Worm (Caenorhabditis elegans) whole organism, L2 larva: Measurements from ENCODE around the gene ace-3.

ENCODE experiments used
- C34F6.9 ChIP-seq: fragments of 150-350 bp; optimal IDR thresholded peaks from 2 replicates; lab custom pipeline; 2014; ENCODE audit warnings: missing biosample characterization, missing genetic modification characterization
- F13H6.1 ChIP-seq: sonication (generic microtip); optimal IDR thresholded peaks from 2 replicates; lab custom pipeline; 2016; ENCODE audit warnings: missing genetic modification characterization, missing compliant biosample characterization
- R02D3.7 ChIP-seq: fragments of 150-350 bp; optimal IDR thresholded peaks from 2 replicates; lab custom pipeline; 2014; ENCODE audit warnings: missing biosample characterization, missing genetic modification characterization
- Y55F3AM.14 ChIP-seq: fragments of 200-800 bp; sonication (Bioruptor generic); optimal IDR thresholded peaks from 2 replicates; lab custom pipeline; 2018; ENCODE audit warnings: mild to moderate bottlenecking, missing genetic modification characterization, missing compliant biosample characterization
- ZK546.5 ChIP-seq: sonication (generic microtip); optimal IDR thresholded peaks from 2 replicates; lab custom pipeline; 2017; ENCODE audit warnings: missing biosample characterization, missing genetic modification characterization
- alr-1 ChIP-seq: fragments of 150-350 bp; optimal IDR thresholded peaks from 2 replicates; lab custom pipeline; 2014; ENCODE audit warnings: missing biosample characterization, missing genetic modification characterization
- aly-2 ChIP-seq: fragments of 150-350 bp; optimal IDR thresholded peaks from 2 replicates; lab custom pipeline; 2014; ENCODE audit warnings: missing biosample characterization, missing genetic modification characterization
- ama-1 ChIP-seq: fragments of 150-350 bp; optimal IDR thresholded peaks from 2 replicates; lab custom pipeline; 2018; ENCODE audit warnings: inconsistent platforms
- blmp-1 ChIP-seq: sonication (generic microtip); optimal IDR thresholded peaks from 2 replicates; lab custom pipeline; 2017; ENCODE audit warnings: missing genetic modification characterization, mild to moderate bottlenecking, missing compliant biosample characterization, antibody characterized with exemption, moderate library complexity; ENCODE audit not compliant: insufficient read depth
- ceh-16 ChIP-seq: fragments of 150-350 bp; optimal IDR thresholded peaks from 2 replicates; lab custom pipeline; 2014; ENCODE audit warnings: missing biosample characterization, missing genetic modification characterization
- ceh-82 ChIP-seq: fragments of 150-350 bp; optimal IDR thresholded peaks from 2 replicates; lab custom pipeline; 2014; ENCODE audit warnings: missing biosample characterization, missing genetic modification characterization
- crh-2 ChIP-seq: sonication (generic microtip); optimal IDR thresholded peaks from 2 replicates; lab custom pipeline; 2017; ENCODE audit warnings: missing biosample characterization, missing genetic modification characterization
- dmd-4 ChIP-seq: sonication (generic microtip); optimal IDR thresholded peaks from 2 replicates; lab custom pipeline; 2017; ENCODE audit warnings: missing biosample characterization, missing genetic modification characterization
- egl-27 ChIP-seq: sonication (generic microtip); optimal IDR thresholded peaks from 3 replicates; lab custom pipeline; 2017; ENCODE audit warnings: missing biosample characterization, missing genetic modification reagents, missing genetic modification characterization
- elt-1 ChIP-seq: fragments of 150-350 bp; optimal IDR thresholded peaks from 2 replicates; lab custom pipeline; 2014; ENCODE audit warnings: missing biosample characterization, missing genetic modification characterization
- fos-1 ChIP-seq: fragments of 150-350 bp; optimal IDR thresholded peaks from 2 replicates; lab custom pipeline; 2014; ENCODE audit warnings: missing biosample characterization, missing genetic modification characterization
- gmeb-1 ChIP-seq: fragments of 150-350 bp; optimal IDR thresholded peaks from 2 replicates; lab custom pipeline; 2014; ENCODE audit warnings: missing biosample characterization, missing genetic modification characterization
- lin-13 ChIP-seq: fragments of 150-350 bp; optimal IDR thresholded peaks from 2 replicates; lab custom pipeline; 2014; ENCODE audit warnings: missing biosample characterization, missing genetic modification reagents, missing genetic modification characterization
- lin-39 ChIP-seq: fragments of 150-350 bp; optimal IDR thresholded peaks from 2 replicates; lab custom pipeline; 2014; ENCODE audit warnings: missing biosample characterization, missing genetic modification reagents, missing genetic modification characterization
- lsy-2 ChIP-seq, 2 experiments: fragments of 150-350 bp in 1 of 2; sonication (generic microtip) in 1 of 2; optimal IDR thresholded peaks; 2 replicates each; lab custom pipeline; 2014 to 2017; ENCODE audit warnings: missing biosample characterization in 2 of 2, missing genetic modification characterization in 2 of 2
- mab-5 ChIP-seq: fragments of 150-350 bp; optimal IDR thresholded peaks from 2 replicates; lab custom pipeline; 2014; ENCODE audit warnings: missing biosample characterization, missing genetic modification characterization
- mbf-1 ChIP-seq: sonication (generic microtip); optimal IDR thresholded peaks from 2 replicates; lab custom pipeline; 2017; ENCODE audit warnings: missing biosample characterization, missing genetic modification characterization
- mdl-1 ChIP-seq, 2 experiments: fragments of 150-350 bp in 1 of 2; sonication (generic microtip) in 1 of 2; optimal IDR thresholded peaks; 2 replicates each; lab custom pipeline; 2017; ENCODE audit warnings: missing biosample characterization in 2 of 2, missing genetic modification characterization in 2 of 2
- nhr-10 ChIP-seq: sonication (generic microtip); optimal IDR thresholded peaks from 2 replicates; lab custom pipeline; 2017; ENCODE audit warnings: missing biosample characterization, missing genetic modification characterization
- nhr-11 ChIP-seq: fragments of 150-350 bp; optimal IDR thresholded peaks from 2 replicates; lab custom pipeline; 2014; ENCODE audit warnings: missing biosample characterization, missing genetic modification characterization
- nhr-12 ChIP-seq: fragments of 150-350 bp; optimal IDR thresholded peaks from 2 replicates; lab custom pipeline; 2014; ENCODE audit warnings: missing biosample characterization, missing genetic modification characterization
- nhr-129 ChIP-seq: fragments of 150-350 bp; optimal IDR thresholded peaks from 2 replicates; lab custom pipeline; 2014; ENCODE audit warnings: missing biosample characterization, missing genetic modification characterization
- nhr-21 ChIP-seq: fragments of 150-350 bp; optimal IDR thresholded peaks from 2 replicates; lab custom pipeline; 2014; ENCODE audit warnings: missing biosample characterization, missing genetic modification characterization
- nhr-237 ChIP-seq: fragments of 150-350 bp; optimal IDR thresholded peaks from 2 replicates; lab custom pipeline; 2014; ENCODE audit warnings: missing biosample characterization, missing genetic modification characterization
- nhr-25 ChIP-seq: fragments of 150-350 bp; sonication (generic microtip); optimal IDR thresholded peaks from 3 replicates; lab custom pipeline; 2014; ENCODE audit warnings: missing biosample characterization, missing genetic modification characterization
- nhr-77 ChIP-seq: fragments of 150-350 bp; optimal IDR thresholded peaks from 2 replicates; lab custom pipeline; 2014; ENCODE audit warnings: missing biosample characterization, missing genetic modification characterization
- peb-1 ChIP-seq: fragments of 150-350 bp; optimal IDR thresholded peaks from 2 replicates; lab custom pipeline; 2014; ENCODE audit warnings: missing biosample characterization, missing genetic modification characterization
- sem-4 ChIP-seq: fragments of 150-350 bp; optimal IDR thresholded peaks from 2 replicates; lab custom pipeline; 2014; ENCODE audit warnings: missing biosample characterization, missing genetic modification reagents, missing genetic modification characterization
- skn-1 ChIP-seq: sonication (generic microtip); optimal IDR thresholded peaks from 2 replicates; lab custom pipeline; 2017; ENCODE audit warnings: missing biosample characterization, missing genetic modification characterization
- sma-9 ChIP-seq, 2 experiments: fragments of 150-350 bp in 1 of 2; sonication (generic microtip) in 1 of 2; optimal IDR thresholded peaks; 2 replicates each; lab custom pipeline; 2014 to 2016; ENCODE audit warnings: missing genetic modification characterization in 2 of 2, mild to moderate bottlenecking in 1 of 2, missing biosample characterization in 1 of 2, missing compliant biosample characterization in 1 of 2, missing genetic modification reagents in 1 of 2, moderate library complexity in 1 of 2
- snpc-4 ChIP-seq: fragments of 150-350 bp; optimal IDR thresholded peaks from 2 replicates; lab custom pipeline; 2014; ENCODE audit warnings: missing biosample characterization, missing genetic modification characterization
- unc-39 ChIP-seq: fragments of 150-350 bp; optimal IDR thresholded peaks from 2 replicates; lab custom pipeline; 2014; ENCODE audit warnings: missing biosample characterization, missing genetic modification characterization
- unc-55 ChIP-seq: fragments of 150-350 bp; sonication (generic microtip); optimal IDR thresholded peaks from 3 replicates; lab custom pipeline; 2014; ENCODE audit warnings: missing biosample characterization, missing genetic modification reagents, missing genetic modification characterization
- unc-62 ChIP-seq: fragments of 150-350 bp; optimal IDR thresholded peaks from 2 replicates; lab custom pipeline; 2014; ENCODE audit warnings: missing biosample characterization, missing genetic modification reagents, missing genetic modification characterization
- zag-1 ChIP-seq: fragments of 150-350 bp; optimal IDR thresholded peaks from 2 replicates; lab custom pipeline; 2014; ENCODE audit warnings: missing biosample characterization, missing genetic modification characterization
- ztf-1 ChIP-seq: fragments of 200-800 bp; sonication (Bioruptor generic); conservative IDR thresholded peaks from 2 replicates; pipeline ENCODE4 v1.3.6; 2022; ENCODE audit warnings: missing genetic modification characterization, missing compliant biosample characterization
- ztf-11 ChIP-seq: sonication (generic microtip); optimal IDR thresholded peaks from 2 replicates; lab custom pipeline; 2017; ENCODE audit warnings: missing biosample characterization, missing genetic modification characterization
- ztf-4 ChIP-seq: fragments of 150-350 bp; optimal IDR thresholded peaks from 2 replicates; lab custom pipeline; 2014; ENCODE audit warnings: missing biosample characterization, missing genetic modification characterization

Gene ace-3

DNA sequence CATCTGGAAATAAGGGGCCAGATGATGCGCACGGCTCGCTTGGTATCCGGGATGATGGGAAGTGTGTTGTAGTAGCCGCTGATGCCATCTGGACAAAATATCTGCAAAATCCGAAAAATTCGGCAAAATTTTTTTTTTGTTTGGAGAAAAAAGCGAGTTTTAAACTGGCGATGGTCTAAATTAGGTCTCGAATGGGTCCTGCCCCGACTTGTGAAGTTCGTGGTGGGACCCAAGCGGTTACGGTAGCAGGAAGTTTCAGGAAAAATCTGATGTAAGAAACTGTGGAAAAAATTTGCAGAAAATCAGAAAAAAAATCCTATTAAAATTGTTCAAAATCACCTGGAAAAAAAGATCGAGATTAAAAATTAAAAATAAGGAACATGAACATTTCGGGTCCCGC, 38.1 kb downstream of the ace-3 start, which contains the start of gene jmjd-2:
Gene jmjd-2, minus strand, starts transcription at position 101 of the 400 bp plus-strand sequence.
- no peak for TF ChIP-seq nhr-25 (tag; lab: Kevin White, UChicago)
- TF ChIP-seq ceh-82, result no peak
- no peak for TF ChIP-seq mab-5
- no peak for TF ChIP-seq nhr-129 (tag; lab: Kevin White, UChicago)
- TF ChIP-seq dmd-4 (tag; lab: Kevin White, UChicago), result no peak
- no peak for TF ChIP-seq mbf-1
- no peak for TF ChIP-seq nhr-237 (tag; lab: Kevin White, UChicago)
- no peak for TF ChIP-seq ztf-11
- TF ChIP-seq nhr-12 (tag; lab: Kevin White, UChicago), result no peak
- no peak for TF ChIP-seq ama-1 (lab: Kevin White, UChicago)

DNA sequence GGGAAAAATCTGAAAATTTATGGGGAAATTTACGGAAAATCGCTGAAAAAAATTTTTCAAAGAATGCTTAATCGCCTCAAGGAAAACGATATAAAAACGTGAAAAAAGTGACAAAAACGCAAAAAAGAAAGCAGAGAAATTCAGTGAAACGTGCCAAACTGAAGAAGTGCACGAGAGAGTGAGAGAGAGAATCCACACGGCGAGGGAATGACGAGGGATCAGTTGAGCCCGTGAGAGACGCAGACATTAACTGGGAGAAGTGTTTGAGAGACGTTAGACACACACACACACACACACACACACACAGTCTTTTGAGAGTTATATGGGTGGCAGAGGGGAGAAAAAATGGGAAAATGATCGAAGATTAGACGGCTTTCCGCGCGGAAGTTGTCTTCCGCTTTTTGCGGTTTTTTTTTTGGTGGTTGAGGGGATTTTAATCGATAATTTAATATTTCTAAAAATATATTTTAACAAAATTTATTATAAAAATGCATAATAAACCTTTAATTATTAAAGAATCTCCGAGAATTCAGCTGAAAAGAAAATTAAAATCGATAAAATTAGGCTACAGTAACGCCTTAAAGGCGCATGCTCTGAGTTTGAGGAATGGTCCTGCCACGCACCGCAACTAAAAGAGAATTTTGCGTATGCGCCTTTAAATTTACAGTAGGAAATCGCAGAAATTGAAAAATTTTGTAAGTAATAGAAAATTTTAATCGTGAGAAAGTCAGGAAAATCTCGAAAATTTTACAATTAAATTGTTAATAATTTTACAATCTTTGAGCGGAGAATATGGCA, 39.2 kb downstream of the ace-3 start:
- TF ChIP-seq sem-4 (tag; lab: Kevin White, UChicago) (peak; percentile 12), fos-1 (tag; lab: Kevin White, UChicago) (peak; percentile 61), lsy-2 (tag; optimal IDR thresholded peaks at IDR 0.05; lab: Kevin White, UChicago) (peak in 1 of 2 experiments; percentile 78), unc-39 (tag; lab: Kevin White, UChicago) (no peak), lin-39 (tag; lab: Kevin White, UChicago) (no peak), lin-13 (GFP tag; lab: Kevin White, UChicago) (peak; percentile 56), skn-1 (tag; lab: Kevin White, UChicago) (no peak), snpc-4 (tag; lab: Kevin White, UChicago) (peak; percentile 22), alr-1 (tag; lab: Kevin White, UChicago) (no peak), nhr-11 (tag; lab: Kevin White, UChicago) (no peak), R02D3.7 (tag; lab: Kevin White, UChicago) (no peak), ama-1 (lab: Kevin White, UChicago) (peak; percentile 69), nhr-21 (tag; lab: Kevin White, UChicago) (peak; percentile 13), gmeb-1 (tag; lab: Kevin White, UChicago) (peak; percentile 31), unc-55 (GFP tag; lab: Kevin White, UChicago) (peak; percentile 73), Y55F3AM.14 (GFP tag; lab: Kevin White, UChicago) (no peak), sma-9 (GFP tag; optimal IDR thresholded peaks at IDR 0.05; lab: Kevin White, UChicago) (peak; percentile 33), sma-9 (tag; optimal IDR thresholded peaks at IDR 0.05; lab: Kevin White, UChicago) (no peak), unc-62 (no peak), C34F6.9 (peak; percentile 88), mdl-1 (tag; optimal IDR thresholded peaks at IDR 0.05; lab: Kevin White, UChicago) (peak; percentile 47), ztf-11 (no peak), peb-1 (no peak), ZK546.5 (tag; lab: Kevin White, UChicago) (no peak), F13H6.1 (peak; percentile 57), egl-27 (tag; lab: Kevin White, UChicago) (no peak), blmp-1 (tag; lab: Kevin White, UChicago) (peak; percentile 64), nhr-237 (tag; lab: Kevin White, UChicago) (no peak), elt-1 (tag; lab: Kevin White, UChicago) (no peak), dmd-4 (tag; lab: Kevin White, UChicago) (no peak), nhr-10 (no peak), nhr-12 (tag; lab: Kevin White, UChicago) (no peak), ztf-1 (GFP tag; lab: Robert Waterston, UW) (no peak), nhr-77 (tag; lab: Kevin White, UChicago) (no peak), zag-1 (tag; lab: Kevin White, UChicago) (peak; percentile 53), nhr-25 (tag; lab: Kevin White, UChicago) (peak; percentile 19), ztf-4 (tag; lab: Kevin White, UChicago) (no peak), ceh-82 (no peak), ceh-16 (tag; lab: Kevin White, UChicago) (no peak), crh-2 (tag; lab: Kevin White, UChicago) (peak; percentile 77), aly-2 (tag; lab: Kevin White, UChicago) (no peak), mab-5 (no peak), nhr-129 (tag; lab: Kevin White, UChicago) (peak; percentile 78)
